Fruit fly (Drosophila melanogaster) whole organism, adult: ENCODE results near the gene CG4822.
A peak's percentile ranks its signal among the peaks of the same experiment; 100 is the strongest.

ENCODE experiments used
- CG12768 ChIP-seq: fragments of 200-800 bp; sonication (Bioruptor generic); optimal IDR thresholded peaks from 2 replicates; lab custom pipeline; 2017; ENCODE audit warnings: missing biosample characterization, missing genetic modification characterization, mild to moderate bottlenecking, moderate library complexity, missing genetic modification reagents
- CG1620 ChIP-seq: fragments of 200-800 bp; sonication (Bioruptor generic); optimal IDR thresholded peaks from 2 replicates; lab custom pipeline; 2016; ENCODE audit warnings: missing biosample characterization, missing genetic modification characterization
- CG7045 ChIP-seq: fragments of 200-800 bp; sonication (Bioruptor generic); optimal IDR thresholded peaks from 2 replicates; lab custom pipeline; 2017; ENCODE audit warnings: missing biosample characterization, mild to moderate bottlenecking, missing genetic modification characterization
- Clk ChIP-seq: fragments of 200-800 bp; sonication (Bioruptor generic); optimal IDR thresholded peaks from 2 replicates; lab custom pipeline; 2017; ENCODE audit warnings: missing biosample characterization, missing genetic modification characterization
- cic ChIP-seq: fragments of 200-800 bp; sonication (Bioruptor generic); optimal IDR thresholded peaks from 2 replicates; lab custom pipeline; 2017; ENCODE audit warnings: missing biosample characterization, mild to moderate bottlenecking, missing genetic modification characterization, moderate library complexity
- toe ChIP-seq: fragments of 200-800 bp; sonication (Bioruptor generic); optimal IDR thresholded peaks from 2 replicates; lab custom pipeline; 2016; ENCODE audit warnings: missing biosample characterization, missing genetic modification characterization

DNA sequence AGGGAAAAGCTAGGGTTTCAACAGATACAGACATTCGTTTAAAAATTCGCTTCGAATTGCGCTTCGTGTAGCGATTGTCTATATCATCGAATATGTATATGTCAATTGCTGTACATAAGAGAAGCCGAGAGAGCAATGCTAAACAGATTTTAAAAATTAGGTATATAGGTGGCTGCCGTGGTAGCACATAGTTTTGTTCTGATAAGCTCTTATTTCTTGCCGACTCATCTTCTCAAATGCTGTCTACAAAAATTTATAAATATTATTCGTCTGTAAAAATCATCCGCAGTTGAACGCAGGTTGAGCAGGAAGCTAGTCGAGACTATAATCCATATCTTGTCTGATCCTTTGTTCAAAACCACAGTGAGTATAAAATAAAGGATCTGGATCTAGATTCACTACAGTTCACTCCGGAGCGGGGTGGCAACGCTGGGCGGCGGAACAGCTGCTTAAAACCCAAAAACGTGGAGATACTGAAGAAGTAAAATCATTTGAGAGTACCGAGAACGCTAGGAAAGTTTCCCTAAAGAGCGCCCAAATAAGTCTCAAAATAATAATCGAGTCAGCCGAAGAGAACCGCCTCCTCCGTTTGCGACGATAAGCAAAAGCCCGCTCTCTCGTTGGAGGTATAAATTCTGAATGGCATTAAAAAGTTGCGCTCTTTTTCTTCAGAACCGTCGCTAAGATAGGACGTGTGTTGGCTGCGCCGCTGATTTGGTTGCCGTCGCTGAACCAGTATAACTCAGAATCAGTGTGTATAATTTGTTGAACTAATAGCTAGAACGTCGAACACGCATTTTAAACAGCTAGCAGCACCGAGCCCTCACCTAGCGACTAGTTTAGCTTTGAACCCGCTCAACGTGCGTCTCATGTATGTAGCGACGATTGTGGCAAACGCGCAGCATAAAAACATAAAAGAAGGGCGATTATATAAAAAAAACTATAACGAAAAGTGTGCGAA lies 13.8 kb downstream of the CG4822 start:
- TF ChIP-seq CG7045 (no peak), Clk (GFP tag; lab: Kevin White, UChicago) (no peak), CG1620 (GFP tag; lab: Kevin White, UChicago) (no peak), CG12768 (peak; percentile 33), cic (GFP tag; lab: Kevin White, UChicago) (peak; percentile 17), toe (no peak)
